Fruit fly (Drosophila melanogaster) whole organism, embryonic: ENCODE measurements around the gene CG7519.

Experiments
- BtbVII ChIP-seq: fragments of 200-800 bp; sonication (Bioruptor generic); optimal IDR thresholded peaks from 3 replicates; lab custom pipeline; 2017; ENCODE audit warnings: missing biosample characterization, mild to moderate bottlenecking, missing genetic modification characterization
- CG10274 ChIP-seq: fragments of 200-800 bp; sonication (Bioruptor generic); optimal IDR thresholded peaks from 3 replicates; lab custom pipeline; 2017; ENCODE audit warnings: missing biosample characterization, mild to moderate bottlenecking, missing genetic modification characterization
- CG10462 ChIP-seq: fragments of 200-800 bp; sonication (Bioruptor generic); optimal IDR thresholded peaks from 2 replicates; lab custom pipeline; 2016; ENCODE audit warnings: missing biosample characterization, missing genetic modification characterization
- CG12155 ChIP-seq: fragments of 200-800 bp; sonication (Bioruptor generic); optimal IDR thresholded peaks from 3 replicates; lab custom pipeline; 2016; ENCODE audit warnings: missing biosample characterization, missing genetic modification characterization
- CG13123 ChIP-seq: fragments of 200-800 bp; sonication (Bioruptor generic); optimal IDR thresholded peaks from 2 replicates; lab custom pipeline; 2016; ENCODE audit warnings: missing biosample characterization, missing genetic modification characterization
- CG15479 ChIP-seq: fragments of 200-800 bp; sonication (Bioruptor generic); optimal IDR thresholded peaks from 3 replicates; lab custom pipeline; 2019; ENCODE audit warnings: missing biosample characterization, mild to moderate bottlenecking, missing genetic modification characterization, moderate library complexity
- CG17186 ChIP-seq: fragments of 200-800 bp; sonication (Bioruptor generic); optimal IDR thresholded peaks from 3 replicates; lab custom pipeline; 2017; ENCODE audit warnings: missing biosample characterization, missing genetic modification reagents, missing genetic modification characterization
- CG17912 ChIP-seq: fragments of 200-800 bp; sonication (Bioruptor generic); optimal IDR thresholded peaks from 2 replicates; lab custom pipeline; 2018; ENCODE audit warnings: missing biosample characterization, mild to moderate bottlenecking, missing genetic modification characterization
- CG31388 ChIP-seq: fragments of 200-800 bp; sonication (Bioruptor generic); optimal IDR thresholded peaks from 2 replicates; lab custom pipeline; 2016; ENCODE audit warnings: missing biosample characterization, missing genetic modification characterization
- CG3281 ChIP-seq: fragments of 200-800 bp; sonication (Bioruptor generic); optimal IDR thresholded peaks from 3 replicates; lab custom pipeline; 2017; ENCODE audit warnings: missing biosample characterization, mild to moderate bottlenecking, missing genetic modification characterization
- CG3726 ChIP-seq: fragments of 200-800 bp; sonication (Bioruptor generic); IDR thresholded peaks from 3 replicates; pipeline ENCODE4, ENCODE4 v1.3.6; 2022; ENCODE audit warnings: missing biosample characterization, missing genetic modification characterization
- CG6813 ChIP-seq: fragments of 200-800 bp; sonication (Bioruptor generic); optimal IDR thresholded peaks from 2 replicates; lab custom pipeline; 2017; ENCODE audit warnings: missing biosample characterization, missing genetic modification characterization, mild to moderate bottlenecking, moderate library complexity, missing genetic modification reagents
- CG8281 ChIP-seq: fragments of 200-800 bp; sonication (Bioruptor generic); optimal IDR thresholded peaks from 2 replicates; lab custom pipeline; 2018; ENCODE audit warnings: missing biosample characterization, mild to moderate bottlenecking, missing genetic modification characterization, moderate library complexity
- CG9727 ChIP-seq: fragments of 200-800 bp; sonication (Bioruptor generic); optimal IDR thresholded peaks from 3 replicates; lab custom pipeline; 2017; ENCODE audit warnings: missing biosample characterization, mild to moderate bottlenecking, missing genetic modification characterization
- CoRest ChIP-seq: fragments of 200-800 bp; sonication (Bioruptor generic); optimal IDR thresholded peaks from 3 replicates; lab custom pipeline; 2018; ENCODE audit warnings: missing biosample characterization, mild to moderate bottlenecking, missing genetic modification characterization, moderate library complexity
- D ChIP-seq, 2 experiments: fragments of 200-800 bp in 1 of 2; fragments of >200 bp in 1 of 2; sonication (Bioruptor generic) in 1 of 2; optimal IDR thresholded peaks; 2 replicates in 1 of 2; 3 replicates in 1 of 2; lab custom pipeline; 2017; ENCODE audit warnings: mild to moderate bottlenecking in 1 of 2, missing biosample characterization in 1 of 2, missing genetic modification characterization in 1 of 2, missing genetic modification reagents in 1 of 2
- Dip2 ChIP-seq: fragments of 200-800 bp; sonication (Bioruptor generic); IDR thresholded peaks from 2 replicates; pipeline ENCODE4 v1.3.6; 2022; ENCODE audit warnings: missing biosample characterization, missing genetic modification characterization
- HLHmδ ChIP-seq: fragments of 200-800 bp; sonication (Bioruptor generic); optimal IDR thresholded peaks from 2 replicates; lab custom pipeline; 2018; ENCODE audit warnings: missing biosample characterization, mild to moderate bottlenecking, missing genetic modification characterization, moderate library complexity
- Hr3 ChIP-seq: fragments of 200-800 bp; sonication (Bioruptor generic); optimal IDR thresholded peaks from 3 replicates; lab custom pipeline; 2016; ENCODE audit warnings: missing biosample characterization, missing genetic modification characterization
- Hr78 ChIP-seq, 2 experiments: fragments of 200-800 bp in 1 of 2; fragments of >200 bp in 1 of 2; sonication (Bioruptor generic) in 1 of 2; optimal IDR thresholded peaks; 2 replicates each; lab custom pipeline; 2017 to 2019; ENCODE audit warnings: missing biosample characterization in 2 of 2, missing genetic modification characterization in 2 of 2, mild to moderate bottlenecking in 1 of 2, moderate library complexity in 1 of 2
- Optix ChIP-seq: fragments of 200-800 bp; sonication (Bioruptor generic); IDR thresholded peaks from 3 replicates; pipeline ENCODE4 v1.3.6; 2022; ENCODE audit warnings: missing biosample characterization, missing genetic modification characterization
- Six4 ChIP-seq: fragments of 200-800 bp; sonication (Bioruptor generic); optimal IDR thresholded peaks from 2 replicates; lab custom pipeline; 2016; ENCODE audit warnings: missing biosample characterization, missing genetic modification characterization
- Taf1 ChIP-seq: fragments of 200-800 bp; sonication (Bioruptor generic); IDR thresholded peaks from 2 replicates; pipeline ENCODE4 v1.3.6; 2022; ENCODE audit warnings: missing biosample characterization, missing genetic modification characterization
- Tbp ChIP-seq: fragments of >200 bp; optimal IDR thresholded peaks from 2 replicates; lab custom pipeline; 2018; ENCODE audit warnings: missing biosample characterization, missing genetic modification characterization
- Vsx1 ChIP-seq: fragments of 200-800 bp; sonication (Bioruptor generic); optimal IDR thresholded peaks from 2 replicates; lab custom pipeline; 2017; ENCODE audit warnings: missing biosample characterization, mild to moderate bottlenecking, missing genetic modification characterization, missing genetic modification reagents
- Xbp1 ChIP-seq: fragments of 200-800 bp; sonication (Bioruptor generic); optimal IDR thresholded peaks from 3 replicates; lab custom pipeline; 2016; ENCODE audit warnings: missing biosample characterization, mild to moderate bottlenecking, missing genetic modification characterization
- br ChIP-seq: fragments of >200 bp; optimal IDR thresholded peaks from 2 replicates; lab custom pipeline; 2017
- chm ChIP-seq: fragments of 200-800 bp; sonication (Bioruptor generic); IDR thresholded peaks from 2 replicates; pipeline ENCODE4 v1.3.6; 2022; ENCODE audit warnings: missing biosample characterization, missing genetic modification characterization
- crp ChIP-seq, 2 experiments: fragments of 200-800 bp; sonication (Bioruptor generic); optimal IDR thresholded peaks; 2 replicates in 1 of 2; 3 replicates in 1 of 2; lab custom pipeline; 2017; ENCODE audit warnings: missing biosample characterization in 2 of 2, missing genetic modification characterization in 2 of 2, mild to moderate bottlenecking in 1 of 2, moderate library complexity in 1 of 2
- disco-r ChIP-seq: fragments of 200-800 bp; sonication (Bioruptor generic); optimal IDR thresholded peaks from 2 replicates; lab custom pipeline; 2016; ENCODE audit warnings: missing biosample characterization, missing genetic modification characterization
- dysf ChIP-seq: fragments of 200-800 bp; sonication (Bioruptor generic); IDR thresholded peaks from 3 replicates; pipeline ENCODE4 v1.3.6; 2022; ENCODE audit warnings: missing biosample characterization, missing genetic modification characterization
- ems ChIP-seq: fragments of 200-800 bp; sonication (Bioruptor generic); optimal IDR thresholded peaks from 3 replicates; lab custom pipeline; 2016; ENCODE audit warnings: missing biosample characterization, missing genetic modification characterization
- ewg ChIP-seq: fragments of 200-800 bp; sonication (Bioruptor generic); optimal IDR thresholded peaks from 3 replicates; lab custom pipeline; 2017; ENCODE audit warnings: mild to moderate bottlenecking, missing biosample characterization, missing genetic modification reagents, missing genetic modification characterization
- ham ChIP-seq: fragments of 200-800 bp; sonication (Bioruptor generic); IDR thresholded peaks from 2 replicates; pipeline ENCODE4 v1.3.6; 2022; ENCODE audit warnings: missing biosample characterization, missing genetic modification characterization
- her ChIP-seq: fragments of 200-800 bp; sonication (Bioruptor generic); optimal IDR thresholded peaks from 2 replicates; lab custom pipeline; 2016; ENCODE audit warnings: missing biosample characterization, missing genetic modification characterization
- mirr ChIP-seq: fragments of 200-800 bp; sonication (Bioruptor generic); optimal IDR thresholded peaks from 3 replicates; lab custom pipeline; 2018; ENCODE audit warnings: missing biosample characterization, mild to moderate bottlenecking, missing genetic modification characterization
- odd ChIP-seq: fragments of 200-800 bp; sonication (Bioruptor generic); optimal IDR thresholded peaks from 2 replicates; lab custom pipeline; 2017; ENCODE audit warnings: missing biosample characterization, mild to moderate bottlenecking, missing genetic modification characterization
- onecut ChIP-seq: fragments of 200-800 bp; sonication (Bioruptor generic); IDR thresholded peaks from 2 replicates; pipeline ENCODE4 v1.3.6; 2022; ENCODE audit warnings: missing biosample characterization, missing genetic modification characterization
- otp ChIP-seq: fragments of 200-800 bp; sonication (Bioruptor generic); IDR thresholded peaks from 3 replicates; pipeline ENCODE4, ENCODE4 v1.3.6; 2022; ENCODE audit warnings: missing biosample characterization, missing genetic modification characterization
- p53 ChIP-seq: fragments of 200-800 bp; sonication (Bioruptor generic); optimal IDR thresholded peaks from 2 replicates; lab custom pipeline; 2016; ENCODE audit warnings: missing biosample characterization, missing genetic modification characterization
- repo ChIP-seq: fragments of 200-800 bp; sonication (Bioruptor generic); optimal IDR thresholded peaks from 2 replicates; lab custom pipeline; 2016; ENCODE audit warnings: missing biosample characterization, missing genetic modification characterization
- sd ChIP-seq: fragments of 200-800 bp; sonication (Bioruptor generic); optimal IDR thresholded peaks from 3 replicates; lab custom pipeline; 2018; ENCODE audit warnings: missing biosample characterization, mild to moderate bottlenecking, missing genetic modification characterization, moderate library complexity
- sens ChIP-seq: fragments of 200-800 bp; sonication (Bioruptor generic); peaks from one replicate; lab custom pipeline; 2016; ENCODE audit warnings: missing biosample characterization, missing genetic modification characterization
- shn ChIP-seq: fragments of 200-800 bp; sonication (Bioruptor generic); optimal IDR thresholded peaks from 3 replicates; lab custom pipeline; 2016; ENCODE audit warnings: missing biosample characterization, missing genetic modification characterization
- slou ChIP-seq: fragments of 200-800 bp; sonication (Bioruptor generic); optimal IDR thresholded peaks from 3 replicates; lab custom pipeline; 2016; ENCODE audit warnings: missing biosample characterization, missing genetic modification characterization
- so ChIP-seq: fragments of 200-800 bp; sonication (Bioruptor generic); IDR thresholded peaks from 3 replicates; pipeline ENCODE4 v1.3.6; 2022; ENCODE audit warnings: missing biosample characterization, missing genetic modification characterization
- stc ChIP-seq: fragments of 200-800 bp; sonication (Bioruptor generic); IDR thresholded peaks from 2 replicates; pipeline ENCODE4 v1.3.6; 2022; ENCODE audit warnings: missing biosample characterization, missing genetic modification characterization
- sug ChIP-seq: fragments of 200-800 bp; optimal IDR thresholded peaks from 2 replicates; lab custom pipeline; 2019; ENCODE audit warnings: missing biosample characterization, mild to moderate bottlenecking, missing genetic modification characterization, moderate library complexity
- tx ChIP-seq: fragments of 200-800 bp; sonication (Bioruptor generic); optimal IDR thresholded peaks from 2 replicates; lab custom pipeline; 2016; ENCODE audit warnings: missing biosample characterization, missing genetic modification characterization
- wor ChIP-seq: fragments of 200-800 bp; sonication (Bioruptor generic); IDR thresholded peaks from 2 replicates; pipeline ENCODE4 v1.3.6; 2022; ENCODE audit warnings: missing biosample characterization, missing genetic modification characterization
- zf30C ChIP-seq: fragments of 200-800 bp; sonication (Bioruptor generic); optimal IDR thresholded peaks from 3 replicates; lab custom pipeline; 2018; ENCODE audit warnings: missing biosample characterization, mild to moderate bottlenecking, missing genetic modification characterization

The CG7519 gene

dm6 chr3L:21509488-21510122 is 16.7 kb downstream of the CG7519 start (continued):
- TF ChIP-seq D (optimal IDR thresholded peaks at IDR 0.05; lab: Kevin White, UChicago) (no peak), D (GFP tag; optimal IDR thresholded peaks at IDR 0.05; lab: Kevin White, UChicago) (no peak), CG13123 (GFP tag; lab: Kevin White, UChicago) (no peak), CG8281 (tag; lab: Kevin White, UChicago) (no peak), CG12155 (GFP tag; lab: Kevin White, UChicago) (peak; percentile 16), sug (no peak), CG3281 (peak; percentile 49), CG10462 (GFP tag; lab: Kevin White, UChicago) (peak; percentile 21), CG17912 (no peak), CG3726 (GFP tag; lab: Robert Waterston, UW) (no peak), CG15479 (GFP tag; lab: Kevin White, UChicago) (no peak), Optix (GFP tag; lab: Robert Waterston, UW) (no peak), CoRest (tag; lab: Kevin White, UChicago) (peak; percentile 33), zf30C (GFP tag; lab: Kevin White, UChicago) (peak; percentile 82), BtbVII (GFP tag; lab: Kevin White, UChicago) (peak; percentile 53), so (GFP tag; lab: Robert Waterston, UW) (peak; percentile 39; the same call in 1 of the 3 replicates), stc (no peak), Hr78 (GFP tag; optimal IDR thresholded peaks at IDR 0.05; lab: Kevin White, UChicago) (peak in 1 of 2 experiments; percentile 57), sd (no peak), CG10274 (GFP tag; lab: Kevin White, UChicago) (no peak), onecut (no peak), dysf (GFP tag; lab: Robert Waterston, UW) (peak; percentile 56; the same call in 1 of the 3 replicates), sens (GFP tag; lab: Kevin White, UChicago) (peak; percentile 90), CG31388 (GFP tag; lab: Kevin White, UChicago) (no peak), mirr (no peak), br (lab: Kevin White, UChicago) (no peak), ems (GFP tag; lab: Kevin White, UChicago) (peak; percentile 43), Tbp (GFP tag; lab: Kevin White, UChicago) (no peak), ewg (GFP tag; lab: Kevin White, UChicago) (no peak), her (GFP tag; lab: Kevin White, UChicago) (peak; percentile 39), ham (GFP tag; lab: Robert Waterston, UW) (no peak), Six4 (GFP tag; lab: Kevin White, UChicago) (no peak), chm (no peak), Taf1 (no peak), odd (GFP tag; lab: Kevin White, UChicago) (no peak), disco-r (GFP tag; lab: Kevin White, UChicago) (no peak), shn (GFP tag; lab: Kevin White, UChicago) (peak; percentile 40), otp (GFP tag; lab: Robert Waterston, UW) (0 out of 3 replicates have a peak, but pooled peaks have one; percentile 17), Vsx1 (GFP tag; lab: Kevin White, UChicago) (no peak), p53 (GFP tag; lab: Kevin White, UChicago) (no peak), CG6813 (GFP tag; lab: Kevin White, UChicago) (no peak), slou (GFP tag; lab: Kevin White, UChicago) (no peak), CG17186 (GFP tag; lab: Kevin White, UChicago) (no peak), wor (GFP tag; lab: Robert Waterston, UW) (no peak), Hr3 (GFP tag; lab: Kevin White, UChicago) (peak; percentile 38), repo (GFP tag; lab: Kevin White, UChicago) (peak; percentile 32), crp (GFP tag; optimal IDR thresholded peaks at IDR 0.05; lab: Kevin White, UChicago) (no peak), Dip2 (GFP tag; lab: Robert Waterston, UW) (no peak), Xbp1 (GFP tag; lab: Kevin White, UChicago) (peak; percentile 55), CG9727 (GFP tag; lab: Kevin White, UChicago) (peak; percentile 15), tx (GFP tag; lab: Kevin White, UChicago) (no peak), HLHmδ (GFP tag; lab: Kevin White, UChicago) (no peak)
